Worm (Caenorhabditis elegans): Measurements from ENCODE around the gene CD4.11.
A peak's percentile ranks its signal among the peaks of the same experiment; 100 is the strongest.

CD4.11 gene

DNA sequence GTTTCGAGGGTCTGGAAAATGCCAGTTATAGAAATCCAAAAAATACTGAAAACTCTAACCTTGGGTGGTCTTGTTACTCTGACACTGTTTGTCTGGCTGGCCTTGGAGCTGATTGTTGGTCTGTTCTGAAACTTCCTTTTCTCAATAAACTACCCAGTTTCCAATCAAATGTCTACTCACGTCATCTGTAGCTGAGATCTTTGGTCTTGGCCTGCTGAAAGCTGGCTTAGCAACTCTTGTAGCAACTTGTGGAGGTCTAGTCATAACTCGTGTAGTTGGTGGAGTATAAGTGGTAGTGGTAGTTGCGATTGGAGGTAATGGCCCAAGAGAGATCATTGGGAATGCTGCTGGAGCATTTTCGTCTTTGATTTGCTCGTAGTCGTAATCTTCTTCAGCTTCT is 25.3 kb downstream of the CD4.11 start:
- no peak for TF ChIP-seq zfp-3 (GFP tag; conservative IDR thresholded peaks at IDR 0.05)
- TF ChIP-seq unc-62 (GFP tag; optimal IDR thresholded peaks at IDR 0.05 in 1 of 2) = peak in 1 of 2 experiments; percentile 91
- TF ChIP-seq unc-62 (tag; optimal IDR thresholded peaks at IDR 0.05) = no peak

DNA sequence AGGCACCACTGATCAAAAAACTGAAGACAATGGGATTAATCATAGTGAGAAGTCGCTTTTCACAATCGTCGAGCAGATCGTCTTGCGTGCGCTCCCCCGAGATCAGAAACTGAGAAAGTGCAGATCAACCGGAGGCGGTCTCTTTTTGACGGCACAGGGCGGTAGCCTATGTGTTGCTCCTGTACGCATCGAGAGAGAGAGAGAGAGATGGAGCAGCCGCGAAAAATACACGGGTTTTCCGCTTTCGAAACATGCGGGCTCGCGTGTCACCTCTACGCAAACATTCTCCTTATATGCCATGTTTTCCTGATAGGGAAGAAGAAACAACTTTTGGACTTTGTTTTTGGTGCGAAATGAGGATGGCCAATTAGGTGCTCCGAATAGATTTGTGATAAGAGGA is 28.2 kb downstream of the CD4.11 start, which contains the start of gene lrpc-1:
TSS of gene lrpc-1 (minus strand) at position 101 of the 400 bp plus-strand sequence.
- TF ChIP-seq fos-1 (tag; optimal IDR thresholded peaks at IDR 0.05) = no peak
- TF ChIP-seq nhr-77 (tag; optimal IDR thresholded peaks at IDR 0.05) = no peak
- no peak for TF ChIP-seq D1046.2 (GFP tag; IDR thresholded peaks at IDR 0.05)
- no peak for TF ChIP-seq zfp-3 (GFP tag; conservative IDR thresholded peaks at IDR 0.05)
- no peak; the same call in 1 of the 2 replicates for TF ChIP-seq set-16 (GFP tag; IDR thresholded peaks at IDR 0.05)
- no peak for TF ChIP-seq lin-15B (tag; optimal IDR thresholded peaks at IDR 0.05)
- no peak for TF ChIP-seq hlh-30 (tag; optimal IDR thresholded peaks at IDR 0.05; ENCODE audit: insufficient read depth)
- TF ChIP-seq dmd-9 (GFP tag; IDR thresholded peaks at IDR 0.05) = no peak
- no peak for TF ChIP-seq nhr-102 (tag; optimal IDR thresholded peaks at IDR 0.05)
- TF ChIP-seq F44E2.7 (GFP tag; IDR thresholded peaks at IDR 0.05) = no peak

DNA sequence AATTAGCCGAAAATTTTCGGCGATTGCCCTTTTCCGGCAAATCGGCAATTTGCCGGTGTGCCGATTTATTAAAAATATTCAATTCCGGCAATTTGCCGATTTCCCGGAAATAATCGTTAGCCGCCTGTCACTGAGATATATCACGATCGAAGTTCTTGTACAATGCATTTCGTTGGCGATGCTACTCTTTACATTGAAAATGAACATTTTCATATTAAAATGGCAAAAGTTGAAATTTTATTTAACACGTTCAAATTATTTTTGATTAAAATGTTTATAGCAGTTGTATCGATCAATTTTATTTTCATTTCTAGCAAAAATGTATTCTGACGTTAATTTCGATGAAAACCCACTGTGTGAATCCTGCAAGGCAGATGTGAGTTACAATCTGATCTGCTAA is 29.8 kb downstream of the CD4.11 start, which contains the start of gene M03E7.3:
TSS of gene M03E7.3 (plus strand) at position 301 of the 400 bp plus-strand sequence.
- TF ChIP-seq tra-1 (GFP tag; IDR thresholded peaks at IDR 0.05) = no peak
- no peak for TF ChIP-seq lin-39 (tag; optimal IDR thresholded peaks at IDR 0.05)
- no peak for TF ChIP-seq egl-43 (GFP tag; IDR thresholded peaks at IDR 0.05)
- TF ChIP-seq vab-7 (GFP tag; IDR thresholded peaks at IDR 0.05) = no peak
- no peak for TF ChIP-seq nhr-11 (tag; optimal IDR thresholded peaks at IDR 0.05)
- no peak for TF ChIP-seq unc-39 (tag; optimal IDR thresholded peaks at IDR 0.05)
- TF ChIP-seq lsy-2 (tag; optimal IDR thresholded peaks at IDR 0.05) = no peak
- no peak for TF ChIP-seq cey-2 (tag; optimal IDR thresholded peaks at IDR 0.05; ENCODE audit: borderline replicate concordance, insufficient read depth)
- no peak for TF ChIP-seq ceh-28 (tag; optimal IDR thresholded peaks at IDR 0.05)
- no peak for TF ChIP-seq lin-1 (GFP tag; IDR thresholded peaks at IDR 0.05)
- no peak for TF ChIP-seq ctbp-1 (GFP tag; IDR thresholded peaks at IDR 0.05)
- no peak for TF ChIP-seq zip-2 (tag; optimal IDR thresholded peaks at IDR 0.05)

ce11 chrV:5617301-5617700 is 32.4 kb downstream of the CD4.11 start, which contains the start of gene M03E7.2:
Gene M03E7.2, plus strand, starts transcription at chrV:5617601.
- TF ChIP-seq aha-1 (tag) (no peak), skn-1 (tag; optimal IDR thresholded peaks at IDR 0.05) (no peak), snpc-1.2 (GFP tag; IDR thresholded peaks at IDR 0.05) (no peak), zip-11 (GFP tag; IDR thresholded peaks at IDR 0.05) (no peak)

- TF ChIP-seq unc-130 (GFP tag; optimal IDR thresholded peaks at IDR 0.05) (peak; percentile 22), lin-38 (GFP tag; IDR thresholded peaks at IDR 0.05) (peak; percentile 93), dpl-1 (GFP tag; optimal IDR thresholded peaks at IDR 0.05) (peak; percentile 21), nhr-102 (tag; optimal IDR thresholded peaks at IDR 0.05) (no peak)
These were observed 34.4 kb downstream of the CD4.11 start for ce11 chrV:5619372-5619771.

ce11 chrV:5620040-5620439 is 35.1 kb downstream of the CD4.11 start, which contains the start of gene memb-2:
Gene memb-2, minus strand, starts transcription at chrV:5620140.
- TF ChIP-seq nhr-10 (tag; optimal IDR thresholded peaks at IDR 0.05) (no peak), zfp-2 (tag; optimal IDR thresholded peaks at IDR 0.05) (no peak), nhr-76 (tag; optimal IDR thresholded peaks at IDR 0.05) (no peak), lir-3 (tag; optimal IDR thresholded peaks at IDR 0.05) (no peak), ama-1 (optimal IDR thresholded peaks at IDR 0.05) (no peak), lin-13 (GFP tag; optimal IDR thresholded peaks at IDR 0.05) (no peak), mes-2 (tag; optimal IDR thresholded peaks at IDR 0.05; ENCODE audit: poor library complexity, severe bottlenecking) (no peak), daf-12 (tag; optimal IDR thresholded peaks at IDR 0.05) (no peak), ceh-82 (tag; optimal IDR thresholded peaks at IDR 0.05) (no peak), spr-1 (tag; optimal IDR thresholded peaks at IDR 0.05) (no peak), sdz-12 (GFP tag; optimal IDR thresholded peaks at IDR 0.05) (no peak)

Data from whole organism, L4 larva.